Fruit fly (Drosophila melanogaster) whole organism, adult: ENCODE measurements around the gene H.

Experiments
- CG14711 ChIP-seq: fragments of 200-800 bp; sonication (Bioruptor generic); optimal IDR thresholded peaks from 2 replicates; lab custom pipeline; 2018; ENCODE audit warnings: missing biosample characterization, mild to moderate bottlenecking, missing genetic modification characterization, moderate library complexity
- CG7101 ChIP-seq: fragments of 200-800 bp; sonication (Bioruptor generic); optimal IDR thresholded peaks from 2 replicates; lab custom pipeline; 2018; ENCODE audit warnings: missing biosample characterization, mild to moderate bottlenecking, missing genetic modification characterization, moderate library complexity

DNA sequence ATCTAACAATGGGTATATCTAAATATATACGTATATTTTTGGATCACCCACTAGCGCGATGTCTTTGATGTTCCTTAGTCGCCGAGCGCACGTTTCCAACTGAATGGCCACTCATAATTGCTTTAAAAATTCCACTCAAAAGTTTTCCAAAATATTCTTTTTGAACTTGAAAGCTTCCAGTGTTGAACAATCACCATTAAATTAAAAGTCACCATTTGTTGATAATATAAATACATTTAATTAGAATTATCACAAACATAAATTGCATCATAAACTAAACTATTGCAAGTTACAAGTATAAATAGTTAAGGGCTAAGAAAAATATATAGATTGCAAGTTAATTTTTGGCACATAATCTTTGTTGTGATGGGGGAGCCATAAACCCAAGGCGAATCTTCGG, 30.6 kb downstream of the H start, which contains the start of gene GluRIID:
- TF ChIP-seq CG7101 (tag; lab: Kevin White, UChicago) (no peak), CG14711 (tag; lab: Kevin White, UChicago) (no peak)
